Fruit fly (Drosophila melanogaster) whole organism, prepupa: ENCODE results near the gene Nepl18.

Source experiments
- CG10631 ChIP-seq: fragments of 200-800 bp; sonication (Bioruptor generic); optimal IDR thresholded peaks from 2 replicates; lab custom pipeline; 2016; ENCODE audit warnings: missing biosample characterization, missing genetic modification characterization
- CG10669 ChIP-seq: fragments of 200-800 bp; sonication (Bioruptor generic); optimal IDR thresholded peaks from 3 replicates; lab custom pipeline; 2018; ENCODE audit warnings: missing biosample characterization, mild to moderate bottlenecking, missing genetic modification characterization, moderate library complexity
- CG11294 ChIP-seq: fragments of 200-800 bp; sonication (Bioruptor generic); IDR thresholded peaks from 2 replicates; pipeline ENCODE4 v1.3.6; 2022; ENCODE audit warnings: missing biosample characterization, missing genetic modification characterization
- CG11762 ChIP-seq: fragments of 200-800 bp; sonication (Bioruptor generic); optimal IDR thresholded peaks from 3 replicates; lab custom pipeline; 2016; ENCODE audit warnings: missing biosample characterization, missing genetic modification characterization; ENCODE audit not compliant: insufficient read depth
- CG11902 ChIP-seq: fragments of 200-800 bp; sonication (Bioruptor generic); optimal IDR thresholded peaks from 3 replicates; lab custom pipeline; 2016; ENCODE audit warnings: missing biosample characterization, missing genetic modification characterization
- CG15336 ChIP-seq: fragments of 200-800 bp; sonication (Bioruptor generic); IDR thresholded peaks from 2 replicates; pipeline ENCODE4 v1.3.6; 2022; ENCODE audit warnings: missing biosample characterization, missing genetic modification characterization
- CG1621 ChIP-seq: fragments of 200-800 bp; sonication (Bioruptor generic); optimal IDR thresholded peaks from 3 replicates; lab custom pipeline; 2018; ENCODE audit warnings: missing biosample characterization, mild to moderate bottlenecking, missing genetic modification characterization
- CG16779 ChIP-seq: fragments of 200-800 bp; sonication (Bioruptor generic); optimal IDR thresholded peaks from 3 replicates; lab custom pipeline; 2017; ENCODE audit warnings: missing biosample characterization, mild to moderate bottlenecking, missing genetic modification characterization
- CG3032 ChIP-seq: fragments of 200-800 bp; optimal IDR thresholded peaks from 2 replicates; lab custom pipeline; 2019; ENCODE audit warnings: missing biosample characterization, mild to moderate bottlenecking, missing genetic modification characterization, moderate library complexity
- CG32006 ChIP-seq: fragments of 200-800 bp; sonication (Bioruptor generic); optimal IDR thresholded peaks from 3 replicates; lab custom pipeline; 2017; ENCODE audit warnings: missing biosample characterization, mild to moderate bottlenecking, missing genetic modification characterization
- CG3919 ChIP-seq: fragments of 200-800 bp; sonication (Bioruptor generic); optimal IDR thresholded peaks from 3 replicates; lab custom pipeline; 2016; ENCODE audit warnings: missing biosample characterization, missing genetic modification characterization
- CG6163 ChIP-seq: fragments of 200-800 bp; sonication (Bioruptor generic); IDR thresholded peaks from 3 replicates; pipeline ENCODE4 v1.3.6; 2022; ENCODE audit warnings: missing biosample characterization, missing genetic modification characterization
- CG6792 ChIP-seq: fragments of 200-800 bp; sonication (Bioruptor generic); optimal IDR thresholded peaks from 3 replicates; lab custom pipeline; 2016; ENCODE audit warnings: missing biosample characterization, missing genetic modification characterization
- CG6808 ChIP-seq: fragments of 200-800 bp; sonication (Bioruptor generic); optimal IDR thresholded peaks from 3 replicates; lab custom pipeline; 2017; ENCODE audit warnings: missing biosample characterization, missing genetic modification characterization, mild to moderate bottlenecking, moderate library complexity, missing genetic modification reagents
- CG6854 ChIP-seq: fragments of 200-800 bp; sonication (Bioruptor generic); optimal IDR thresholded peaks from 2 replicates; lab custom pipeline; 2017; ENCODE audit warnings: missing biosample characterization, mild to moderate bottlenecking, missing genetic modification characterization
- CG8119 ChIP-seq: fragments of 200-800 bp; sonication (Bioruptor generic); IDR thresholded peaks from 3 replicates; pipeline ENCODE4 v1.3.6; 2022; ENCODE audit warnings: missing biosample characterization, missing genetic modification characterization
- CG8319 ChIP-seq: fragments of 200-800 bp; sonication (Bioruptor generic); optimal IDR thresholded peaks from 3 replicates; lab custom pipeline; 2016; ENCODE audit warnings: missing biosample characterization, missing genetic modification characterization
- CG8632 ChIP-seq: fragments of 200-800 bp; sonication (Bioruptor generic); optimal IDR thresholded peaks from 3 replicates; lab custom pipeline; 2016; ENCODE audit warnings: missing biosample characterization, missing genetic modification characterization
- CG9139 ChIP-seq: fragments of 200-800 bp; sonication (Bioruptor generic); optimal IDR thresholded peaks from 3 replicates; lab custom pipeline; 2017; ENCODE audit warnings: missing biosample characterization, mild to moderate bottlenecking, missing genetic modification characterization
- Eip75B ChIP-seq: fragments of 200-800 bp; sonication (Bioruptor generic); optimal IDR thresholded peaks from 3 replicates; lab custom pipeline; 2016; ENCODE audit warnings: missing biosample characterization, missing genetic modification characterization
- Eip78C ChIP-seq: fragments of 200-800 bp; sonication (Bioruptor generic); peaks from one replicate; lab custom pipeline; 2016; ENCODE audit warnings: missing biosample characterization, missing genetic modification characterization
- Eip93F ChIP-seq: fragments of 200-800 bp; sonication (Bioruptor generic); optimal IDR thresholded peaks from 2 replicates; lab custom pipeline; 2016; ENCODE audit warnings: missing biosample characterization, mild to moderate bottlenecking, missing genetic modification characterization
- Ets21C ChIP-seq: fragments of 200-800 bp; sonication (Bioruptor generic); optimal IDR thresholded peaks from 3 replicates; lab custom pipeline; 2016; ENCODE audit warnings: missing biosample characterization, missing genetic modification characterization
- Ets96B ChIP-seq: fragments of 200-800 bp; optimal IDR thresholded peaks from 2 replicates; lab custom pipeline; 2019; ENCODE audit warnings: missing biosample characterization, mild to moderate bottlenecking, missing genetic modification characterization, moderate library complexity
- Gug ChIP-seq: fragments of 200-800 bp; sonication (Bioruptor generic); IDR thresholded peaks from 2 replicates; pipeline ENCODE4 v1.3.6; 2022; ENCODE audit warnings: missing biosample characterization, missing genetic modification characterization
- Hr38 ChIP-seq: sonication (Bioruptor generic); optimal IDR thresholded peaks from 2 replicates; lab custom pipeline; 2016; ENCODE audit warnings: missing biosample characterization, missing genetic modification characterization
- Hr39 ChIP-seq: fragments of 200-800 bp; sonication (Bioruptor generic); optimal IDR thresholded peaks from 2 replicates; lab custom pipeline; 2016; ENCODE audit warnings: missing biosample characterization, missing genetic modification characterization
- Lpt ChIP-seq: fragments of 200-800 bp; sonication (Bioruptor generic); optimal IDR thresholded peaks from 3 replicates; lab custom pipeline; 2016; ENCODE audit warnings: missing biosample characterization, missing genetic modification characterization
- Met ChIP-seq: fragments of 200-800 bp; sonication (Bioruptor generic); optimal IDR thresholded peaks from 3 replicates; lab custom pipeline; 2016; ENCODE audit warnings: missing biosample characterization, missing genetic modification characterization
- OdsH ChIP-seq: fragments of 200-800 bp; sonication (Bioruptor generic); optimal IDR thresholded peaks from 3 replicates; lab custom pipeline; 2016; ENCODE audit warnings: missing biosample characterization, missing genetic modification characterization
- Smox ChIP-seq: fragments of 200-800 bp; sonication (Bioruptor generic); optimal IDR thresholded peaks from 3 replicates; lab custom pipeline; 2016; ENCODE audit warnings: missing biosample characterization, missing genetic modification characterization
- Sox102F ChIP-seq: fragments of 200-800 bp; sonication (Bioruptor generic); optimal IDR thresholded peaks from 2 replicates; lab custom pipeline; 2016; ENCODE audit warnings: missing biosample characterization, mild to moderate bottlenecking, missing genetic modification characterization
- Sox14 ChIP-seq: fragments of 200-800 bp; sonication (Bioruptor generic); optimal IDR thresholded peaks from 3 replicates; lab custom pipeline; 2016; ENCODE audit warnings: missing biosample characterization, missing genetic modification characterization
- Sox15 ChIP-seq: fragments of 200-800 bp; sonication (Bioruptor generic); optimal IDR thresholded peaks from 3 replicates; lab custom pipeline; 2016; ENCODE audit warnings: missing biosample characterization, missing genetic modification characterization
- achi ChIP-seq: fragments of 200-800 bp; sonication (Bioruptor generic); optimal IDR thresholded peaks from 3 replicates; lab custom pipeline; 2016; ENCODE audit warnings: missing biosample characterization, missing genetic modification characterization
- acj6 ChIP-seq: fragments of 200-800 bp; sonication (Bioruptor generic); optimal IDR thresholded peaks from 3 replicates; lab custom pipeline; 2016; ENCODE audit warnings: missing biosample characterization, missing genetic modification characterization
- cyc ChIP-seq: fragments of 200-800 bp; sonication (Bioruptor generic); optimal IDR thresholded peaks from 3 replicates; lab custom pipeline; 2016; ENCODE audit warnings: missing biosample characterization, missing genetic modification characterization
- dac ChIP-seq: fragments of 200-800 bp; sonication (Bioruptor generic); optimal IDR thresholded peaks from 2 replicates; lab custom pipeline; 2017; ENCODE audit warnings: missing biosample characterization, mild to moderate bottlenecking, missing genetic modification characterization
- dsx ChIP-seq: fragments of 200-800 bp; optimal IDR thresholded peaks from 3 replicates; lab custom pipeline; 2019; ENCODE audit warnings: missing biosample characterization, mild to moderate bottlenecking, missing genetic modification characterization, moderate library complexity; ENCODE audit not compliant: poor library complexity, severe bottlenecking
- eg ChIP-seq: fragments of 200-800 bp; sonication (Bioruptor generic); IDR thresholded peaks from 3 replicates; pipeline ENCODE4 v1.3.6; 2022; ENCODE audit warnings: missing biosample characterization, missing genetic modification characterization
- fd59A ChIP-seq: fragments of 200-800 bp; sonication (Bioruptor generic); optimal IDR thresholded peaks from 2 replicates; lab custom pipeline; 2017; ENCODE audit warnings: missing biosample characterization, mild to moderate bottlenecking, missing genetic modification characterization, missing genetic modification reagents
- fd85E ChIP-seq: fragments of 200-800 bp; sonication (Bioruptor generic); optimal IDR thresholded peaks from 3 replicates; lab custom pipeline; 2016; ENCODE audit warnings: missing biosample characterization, missing genetic modification characterization
- fkh ChIP-seq: fragments of 200-800 bp; sonication (Bioruptor generic); optimal IDR thresholded peaks from 3 replicates; lab custom pipeline; 2017; ENCODE audit warnings: missing biosample characterization, mild to moderate bottlenecking, missing genetic modification characterization, moderate library complexity
- lz ChIP-seq: fragments of 200-800 bp; sonication (Bioruptor generic); optimal IDR thresholded peaks from 3 replicates; lab custom pipeline; 2016; ENCODE audit warnings: missing biosample characterization, missing genetic modification characterization
- net ChIP-seq: fragments of 200-800 bp; sonication (Bioruptor generic); optimal IDR thresholded peaks from 3 replicates; lab custom pipeline; 2016; ENCODE audit warnings: missing biosample characterization, missing genetic modification characterization
- pdm3 ChIP-seq: fragments of 200-800 bp; sonication (Bioruptor generic); optimal IDR thresholded peaks from 3 replicates; lab custom pipeline; 2016; ENCODE audit warnings: missing biosample characterization, missing genetic modification characterization
- salr ChIP-seq, 2 experiments: fragments of 200-800 bp; sonication (Bioruptor generic); optimal IDR thresholded peaks; 3 replicates each; lab custom pipeline; 2016 to 2018; ENCODE audit warnings: missing biosample characterization in 2 of 2, missing genetic modification characterization in 2 of 2, mild to moderate bottlenecking in 1 of 2
- spab ChIP-seq: fragments of 200-800 bp; sonication (Bioruptor generic); optimal IDR thresholded peaks from 2 replicates; lab custom pipeline; 2017; ENCODE audit warnings: missing biosample characterization, mild to moderate bottlenecking, missing genetic modification characterization, missing genetic modification reagents
- ss ChIP-seq, 2 experiments: fragments of 200-800 bp; sonication (Bioruptor generic); optimal IDR thresholded peaks; 2 replicates in 1 of 2; 3 replicates in 1 of 2; lab custom pipeline; 2017 to 2018; ENCODE audit warnings: mild to moderate bottlenecking in 2 of 2, missing biosample characterization in 2 of 2, missing genetic modification characterization in 2 of 2, moderate library complexity in 1 of 2
- svp ChIP-seq: fragments of 200-800 bp; sonication (Bioruptor generic); peaks from one replicate; lab custom pipeline; 2016; ENCODE audit warnings: missing biosample characterization, missing genetic modification characterization
- topi ChIP-seq: fragments of 200-800 bp; sonication (Bioruptor generic); optimal IDR thresholded peaks from 3 replicates; lab custom pipeline; 2016; ENCODE audit warnings: missing biosample characterization, missing genetic modification characterization
- vri ChIP-seq: fragments of 200-800 bp; sonication (Bioruptor generic); optimal IDR thresholded peaks from 3 replicates; lab custom pipeline; 2016; ENCODE audit warnings: missing biosample characterization, mild to moderate bottlenecking, missing genetic modification characterization

Nepl18 gene

dm6 chr3R:28851966-28852377, 23.4 kb upstream of the Nepl18 start:
- TF ChIP-seq Sox14 (GFP tag; lab: Kevin White, UChicago) (peak; percentile 63), Eip93F (GFP tag; lab: Kevin White, UChicago) (no peak), svp (GFP tag; lab: Kevin White, UChicago) (peak; percentile 75), lz (GFP tag; lab: Kevin White, UChicago) (peak; percentile 30), CG6854 (GFP tag; lab: Kevin White, UChicago) (no peak), Smox (GFP tag; lab: Kevin White, UChicago) (peak; percentile 1), CG3032 (tag; lab: Kevin White, UChicago) (peak; percentile 31), Met (GFP tag; lab: Kevin White, UChicago) (peak; percentile 24), CG10669 (GFP tag; lab: Kevin White, UChicago) (peak; percentile 44), CG6808 (GFP tag; lab: Kevin White, UChicago) (peak; percentile 40), CG8319 (GFP tag; lab: Kevin White, UChicago) (peak; percentile 13), topi (GFP tag; lab: Kevin White, UChicago) (peak; percentile 45), OdsH (GFP tag; lab: Kevin White, UChicago) (peak; percentile 63), cyc (no peak), Sox102F (GFP tag; lab: Kevin White, UChicago) (no peak), Gug (no peak), CG15336 (GFP tag; lab: Robert Waterston, UW) (no peak), CG16779 (tag; lab: Kevin White, UChicago) (peak; percentile 37), vri (GFP tag; lab: Kevin White, UChicago) (no peak), CG10631 (GFP tag; lab: Kevin White, UChicago) (peak; percentile 77), Hr39 (GFP tag; lab: Kevin White, UChicago) (peak; percentile 5), salr (GFP tag; optimal IDR thresholded peaks at IDR 0.05; lab: Kevin White, UChicago) (peak in 1 of 2 experiments; percentile 79), CG11294 (GFP tag; lab: Robert Waterston, UW) (no peak), CG6163 (GFP tag; lab: Robert Waterston, UW) (peak; percentile 62; the same call in 1 of the 3 replicates), CG8632 (GFP tag; lab: Kevin White, UChicago) (peak; percentile 33), CG3919 (GFP tag; lab: Kevin White, UChicago) (peak; percentile 57), ss (GFP tag; optimal IDR thresholded peaks at IDR 0.05; lab: Kevin White, UChicago) (peak; percentile 18 to 36), CG32006 (peak; percentile 88), fd85E (GFP tag; lab: Kevin White, UChicago) (no peak), CG1621 (no peak), fd59A (GFP tag; lab: Kevin White, UChicago) (peak; percentile 10), Eip78C (peak; percentile 86), Sox15 (GFP tag; lab: Kevin White, UChicago) (peak; percentile 14), achi (peak; percentile 58), Ets96B (tag; lab: Kevin White, UChicago) (peak; percentile 28), dsx (GFP tag; lab: Kevin White, UChicago) (no peak), pdm3 (GFP tag; lab: Kevin White, UChicago) (peak; percentile 38), dac (GFP tag; lab: Kevin White, UChicago) (peak; percentile 53), Hr38 (no peak), CG8119 (GFP tag; lab: Robert Waterston, UW) (peak; percentile 38; the same call in 1 of the 3 replicates), spab (GFP tag; lab: Kevin White, UChicago) (peak; percentile 61), eg (no peak; the same call in 2 of the 3 replicates), fkh (GFP tag; lab: Kevin White, UChicago) (no peak), CG11902 (GFP tag; lab: Kevin White, UChicago) (no peak), CG11762 (GFP tag; lab: Kevin White, UChicago) (no peak), net (GFP tag; lab: Kevin White, UChicago) (peak; percentile 65), Eip75B (peak; percentile 51), CG9139 (GFP tag; lab: Kevin White, UChicago) (no peak), acj6 (GFP tag; lab: Kevin White, UChicago) (peak; percentile 64), CG6792 (GFP tag; lab: Kevin White, UChicago) (peak; percentile 25), Lpt (GFP tag; lab: Kevin White, UChicago) (peak; percentile 25), Ets21C (GFP tag; lab: Kevin White, UChicago) (no peak)
